Worm (Caenorhabditis elegans) whole organism, young adult: ENCODE data around the gene henn-1.

ENCODE experiments used
- Y79H2A.3 ChIP-seq: fragments of 200-800 bp; sonication (Bioruptor generic); conservative IDR thresholded peaks from 2 replicates; pipeline ENCODE4 v1.3.6; 2022; ENCODE audit warnings: missing genetic modification reagents, missing genetic modification characterization, missing compliant biosample characterization
- hmg-20 ChIP-seq: fragments of 200-800 bp; sonication (Bioruptor generic); IDR thresholded peaks from 2 replicates; pipeline ENCODE4 v1.3.6; 2022; ENCODE audit warnings: missing genetic modification reagents, missing genetic modification characterization, missing compliant biosample characterization
- mel-28 ChIP-seq: sonication (generic microtip); optimal IDR thresholded peaks from 2 replicates; lab custom pipeline; 2016; ENCODE audit warnings: borderline replicate concordance, mild to moderate bottlenecking, missing genetic modification characterization, missing compliant biosample characterization
- nfyb-1 ChIP-seq: fragments of 200-800 bp; sonication (Bioruptor generic); IDR thresholded peaks from 2 replicates; pipeline ENCODE4 v1.3.6; 2022; ENCODE audit warnings: missing genetic modification reagents, missing genetic modification characterization, missing compliant biosample characterization
- tlf-1 ChIP-seq: fragments of 200-800 bp; sonication (Bioruptor generic); optimal IDR thresholded peaks from 2 replicates; lab custom pipeline; 2018; ENCODE audit warnings: mild to moderate bottlenecking, missing genetic modification characterization, missing compliant biosample characterization

- TF ChIP-seq mel-28 (no peak), Y79H2A.3 (GFP tag; lab: Robert Waterston, UW) (no peak), nfyb-1 (GFP tag; lab: Robert Waterston, UW) (no peak), hmg-20 (GFP tag; lab: Robert Waterston, UW) (no peak), tlf-1 (GFP tag; lab: Kevin White, UChicago) (no peak)
These were observed 39.3 kb downstream of the henn-1 start, which contains the start of the genes mps-4 and F09G8.10 for ce11 chrIII:8271676-8272225.
